Fruit fly (Drosophila melanogaster) S2 (cell line): ENCODE results near the gene mtm.

Experiments
- CG8478 ChIP-seq: fragments of >200 bp; optimal IDR thresholded peaks from 2 replicates; lab custom pipeline; 2018
- CTCF ChIP-seq, 2 experiments: fragments of >200 bp; optimal IDR thresholded peaks; 2 replicates each; lab custom pipeline; 2018

dm6 chr2L:6065823-6066222 is 29.0 kb upstream of the mtm start, which contains the start of the genes Fbw5 and CG9147:
- no peak for TF ChIP-seq CG8478 (lab: Kevin White, UChicago)
- TF ChIP-seq CTCF (optimal IDR thresholded peaks at IDR 0.05; lab: Kevin White, UChicago): no peak
